Worm (Caenorhabditis elegans) whole organism, L2 larva: Measurements from ENCODE around the gene Y32G9A.5.

Experiments
- C34F6.9 ChIP-seq: fragments of 150-350 bp; optimal IDR thresholded peaks from 2 replicates; lab custom pipeline; 2014; ENCODE audit warnings: missing biosample characterization, missing genetic modification characterization
- F13H6.1 ChIP-seq: sonication (generic microtip); optimal IDR thresholded peaks from 2 replicates; lab custom pipeline; 2016; ENCODE audit warnings: missing genetic modification characterization, missing compliant biosample characterization
- R02D3.7 ChIP-seq: fragments of 150-350 bp; optimal IDR thresholded peaks from 2 replicates; lab custom pipeline; 2014; ENCODE audit warnings: missing biosample characterization, missing genetic modification characterization
- Y55F3AM.14 ChIP-seq: fragments of 200-800 bp; sonication (Bioruptor generic); optimal IDR thresholded peaks from 2 replicates; lab custom pipeline; 2018; ENCODE audit warnings: mild to moderate bottlenecking, missing genetic modification characterization, missing compliant biosample characterization
- ZK546.5 ChIP-seq: sonication (generic microtip); optimal IDR thresholded peaks from 2 replicates; lab custom pipeline; 2017; ENCODE audit warnings: missing biosample characterization, missing genetic modification characterization
- alr-1 ChIP-seq: fragments of 150-350 bp; optimal IDR thresholded peaks from 2 replicates; lab custom pipeline; 2014; ENCODE audit warnings: missing biosample characterization, missing genetic modification characterization
- aly-2 ChIP-seq: fragments of 150-350 bp; optimal IDR thresholded peaks from 2 replicates; lab custom pipeline; 2014; ENCODE audit warnings: missing biosample characterization, missing genetic modification characterization
- ama-1 ChIP-seq: fragments of 150-350 bp; optimal IDR thresholded peaks from 2 replicates; lab custom pipeline; 2018; ENCODE audit warnings: inconsistent platforms
- blmp-1 ChIP-seq: sonication (generic microtip); optimal IDR thresholded peaks from 2 replicates; lab custom pipeline; 2017; ENCODE audit warnings: missing genetic modification characterization, mild to moderate bottlenecking, missing compliant biosample characterization, antibody characterized with exemption, moderate library complexity; ENCODE audit not compliant: insufficient read depth
- ceh-16 ChIP-seq: fragments of 150-350 bp; optimal IDR thresholded peaks from 2 replicates; lab custom pipeline; 2014; ENCODE audit warnings: missing biosample characterization, missing genetic modification characterization
- ceh-82 ChIP-seq: fragments of 150-350 bp; optimal IDR thresholded peaks from 2 replicates; lab custom pipeline; 2014; ENCODE audit warnings: missing biosample characterization, missing genetic modification characterization
- crh-2 ChIP-seq: sonication (generic microtip); optimal IDR thresholded peaks from 2 replicates; lab custom pipeline; 2017; ENCODE audit warnings: missing biosample characterization, missing genetic modification characterization
- egl-27 ChIP-seq: sonication (generic microtip); optimal IDR thresholded peaks from 3 replicates; lab custom pipeline; 2017; ENCODE audit warnings: missing biosample characterization, missing genetic modification reagents, missing genetic modification characterization
- elt-1 ChIP-seq: fragments of 150-350 bp; optimal IDR thresholded peaks from 2 replicates; lab custom pipeline; 2014; ENCODE audit warnings: missing biosample characterization, missing genetic modification characterization
- elt-3 ChIP-seq: sonication (generic microtip); optimal IDR thresholded peaks from 2 replicates; lab custom pipeline; 2017; ENCODE audit warnings: missing biosample characterization, missing genetic modification characterization
- fos-1 ChIP-seq: fragments of 150-350 bp; optimal IDR thresholded peaks from 2 replicates; lab custom pipeline; 2014; ENCODE audit warnings: missing biosample characterization, missing genetic modification characterization
- gmeb-1 ChIP-seq: fragments of 150-350 bp; optimal IDR thresholded peaks from 2 replicates; lab custom pipeline; 2014; ENCODE audit warnings: missing biosample characterization, missing genetic modification characterization
- lin-11 ChIP-seq: fragments of 150-350 bp; sonication (generic microtip); optimal IDR thresholded peaks from 2 replicates; lab custom pipeline; 2014; ENCODE audit warnings: missing biosample characterization, missing genetic modification characterization, inconsistent platforms, mixed read lengths
- lin-39 ChIP-seq: fragments of 150-350 bp; optimal IDR thresholded peaks from 2 replicates; lab custom pipeline; 2014; ENCODE audit warnings: missing biosample characterization, missing genetic modification reagents, missing genetic modification characterization
- lsy-2 ChIP-seq, 2 experiments: fragments of 150-350 bp in 1 of 2; sonication (generic microtip) in 1 of 2; optimal IDR thresholded peaks; 2 replicates each; lab custom pipeline; 2014 to 2017; ENCODE audit warnings: missing biosample characterization in 2 of 2, missing genetic modification characterization in 2 of 2
- mbf-1 ChIP-seq: sonication (generic microtip); optimal IDR thresholded peaks from 2 replicates; lab custom pipeline; 2017; ENCODE audit warnings: missing biosample characterization, missing genetic modification characterization
- mdl-1 ChIP-seq, 2 experiments: fragments of 150-350 bp in 1 of 2; sonication (generic microtip) in 1 of 2; optimal IDR thresholded peaks; 2 replicates each; lab custom pipeline; 2017; ENCODE audit warnings: missing biosample characterization in 2 of 2, missing genetic modification characterization in 2 of 2
- nhr-10 ChIP-seq: sonication (generic microtip); optimal IDR thresholded peaks from 2 replicates; lab custom pipeline; 2017; ENCODE audit warnings: missing biosample characterization, missing genetic modification characterization
- nhr-12 ChIP-seq: fragments of 150-350 bp; optimal IDR thresholded peaks from 2 replicates; lab custom pipeline; 2014; ENCODE audit warnings: missing biosample characterization, missing genetic modification characterization
- nhr-129 ChIP-seq: fragments of 150-350 bp; optimal IDR thresholded peaks from 2 replicates; lab custom pipeline; 2014; ENCODE audit warnings: missing biosample characterization, missing genetic modification characterization
- nhr-21 ChIP-seq: fragments of 150-350 bp; optimal IDR thresholded peaks from 2 replicates; lab custom pipeline; 2014; ENCODE audit warnings: missing biosample characterization, missing genetic modification characterization
- nhr-23 ChIP-seq: fragments of 150-350 bp; optimal IDR thresholded peaks from 2 replicates; lab custom pipeline; 2014; ENCODE audit warnings: missing biosample characterization, missing genetic modification reagents, missing genetic modification characterization
- nhr-25 ChIP-seq: fragments of 150-350 bp; sonication (generic microtip); optimal IDR thresholded peaks from 3 replicates; lab custom pipeline; 2014; ENCODE audit warnings: missing biosample characterization, missing genetic modification characterization
- nhr-6 ChIP-seq: fragments of 150-350 bp; optimal IDR thresholded peaks from 2 replicates; lab custom pipeline; 2014; ENCODE audit warnings: missing biosample characterization, missing genetic modification characterization
- nhr-77 ChIP-seq: fragments of 150-350 bp; optimal IDR thresholded peaks from 2 replicates; lab custom pipeline; 2014; ENCODE audit warnings: missing biosample characterization, missing genetic modification characterization
- sma-3 ChIP-seq: sonication (generic microtip); optimal IDR thresholded peaks from 2 replicates; lab custom pipeline; 2016; ENCODE audit warnings: missing genetic modification reagents, missing genetic modification characterization, missing compliant biosample characterization
- sma-9 ChIP-seq, 2 experiments: fragments of 150-350 bp in 1 of 2; sonication (generic microtip) in 1 of 2; optimal IDR thresholded peaks; 2 replicates each; lab custom pipeline; 2014 to 2016; ENCODE audit warnings: missing genetic modification characterization in 2 of 2, mild to moderate bottlenecking in 1 of 2, missing biosample characterization in 1 of 2, missing compliant biosample characterization in 1 of 2, missing genetic modification reagents in 1 of 2, moderate library complexity in 1 of 2
- unc-39 ChIP-seq: fragments of 150-350 bp; optimal IDR thresholded peaks from 2 replicates; lab custom pipeline; 2014; ENCODE audit warnings: missing biosample characterization, missing genetic modification characterization
- unc-55 ChIP-seq: fragments of 150-350 bp; sonication (generic microtip); optimal IDR thresholded peaks from 3 replicates; lab custom pipeline; 2014; ENCODE audit warnings: missing biosample characterization, missing genetic modification reagents, missing genetic modification characterization
- unc-62 ChIP-seq: fragments of 150-350 bp; optimal IDR thresholded peaks from 2 replicates; lab custom pipeline; 2014; ENCODE audit warnings: missing biosample characterization, missing genetic modification reagents, missing genetic modification characterization
- zag-1 ChIP-seq: fragments of 150-350 bp; optimal IDR thresholded peaks from 2 replicates; lab custom pipeline; 2014; ENCODE audit warnings: missing biosample characterization, missing genetic modification characterization
- ztf-11 ChIP-seq: sonication (generic microtip); optimal IDR thresholded peaks from 2 replicates; lab custom pipeline; 2017; ENCODE audit warnings: missing biosample characterization, missing genetic modification characterization
- ztf-4 ChIP-seq: fragments of 150-350 bp; optimal IDR thresholded peaks from 2 replicates; lab custom pipeline; 2014; ENCODE audit warnings: missing biosample characterization, missing genetic modification characterization

Gene Y32G9A.5

DNA sequence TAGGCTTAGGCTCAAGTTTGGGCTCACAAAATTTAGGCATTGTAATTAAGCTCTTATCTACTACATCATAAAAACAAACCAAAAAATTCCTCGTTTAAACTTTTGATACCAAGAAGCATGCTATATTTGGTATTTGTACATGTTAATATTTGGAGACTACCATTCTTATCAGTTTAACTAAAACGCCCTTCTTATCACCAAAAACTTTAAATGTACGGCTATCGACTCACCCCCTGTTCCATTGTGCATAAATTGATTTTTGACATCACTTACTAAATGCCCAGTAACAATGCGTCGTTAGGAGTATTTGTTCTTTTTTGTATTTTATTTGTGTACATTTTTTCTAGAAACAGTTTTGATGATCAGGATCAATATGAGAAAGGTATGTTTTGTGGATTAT is 19.6 kb downstream of the Y32G9A.5 start, which contains the start of gene T06A1.5:
Gene T06A1.5 (plus strand): TSS at position 209 of the 400 bp plus-strand sequence.
- TF ChIP-seq R02D3.7 (tag; lab: Kevin White, UChicago) (no peak), fos-1 (tag; lab: Kevin White, UChicago) (peak; percentile 84), sma-9 (GFP tag; optimal IDR thresholded peaks at IDR 0.05; lab: Kevin White, UChicago) (peak; percentile 45), sma-9 (tag; optimal IDR thresholded peaks at IDR 0.05; lab: Kevin White, UChicago) (no peak)

DNA sequence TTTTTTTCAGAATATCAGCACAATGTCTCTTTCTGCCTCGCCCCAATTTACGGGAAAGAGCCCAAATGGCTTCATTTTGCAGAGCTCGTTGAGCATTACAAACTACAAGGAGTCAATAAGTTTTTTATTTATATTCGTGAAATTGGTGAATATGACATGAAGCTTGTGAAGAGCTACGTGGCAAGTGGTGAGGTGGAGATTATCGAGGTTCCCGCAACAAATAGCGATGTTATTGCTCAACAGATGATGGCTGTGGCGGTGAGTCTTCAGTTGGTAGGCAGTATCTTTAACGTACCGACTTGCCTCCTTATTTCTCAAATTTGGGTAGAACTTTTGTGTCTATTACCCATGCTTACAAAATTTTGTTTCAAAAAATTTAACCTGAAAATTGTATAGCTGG is 21.0 kb downstream of the Y32G9A.5 start:
- TF ChIP-seq nhr-6 (no peak), elt-3 (tag; lab: Kevin White, UChicago) (no peak), nhr-23 (tag; lab: Kevin White, UChicago) (no peak), fos-1 (tag; lab: Kevin White, UChicago) (no peak), ztf-4 (tag; lab: Kevin White, UChicago) (no peak), nhr-10 (tag; lab: Kevin White, UChicago) (no peak), nhr-129 (no peak)
- TF ChIP-seq, all 48 proteins: peak for 0

DNA sequence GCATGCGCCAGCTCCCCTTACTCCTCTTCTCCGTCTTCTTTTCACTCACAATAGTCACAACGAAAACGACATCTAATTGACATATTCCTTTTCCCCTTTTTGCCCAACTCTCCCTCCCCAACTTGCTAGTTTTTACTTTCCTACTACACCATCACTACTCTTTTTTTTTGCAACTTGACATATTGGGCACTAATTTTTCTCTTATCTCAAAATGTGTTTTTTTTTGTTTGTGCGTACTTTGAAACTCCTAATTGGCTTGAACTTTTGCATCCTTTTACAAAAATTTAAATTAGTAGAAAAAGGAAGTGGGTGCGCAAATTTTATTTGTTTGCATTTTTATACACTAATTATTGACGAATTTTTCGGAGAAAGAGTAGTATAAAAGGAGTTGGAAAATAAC is 28.0 kb downstream of the Y32G9A.5 start:
- no peak for TF ChIP-seq mdl-1 (tag; optimal IDR thresholded peaks at IDR 0.05; lab: Kevin White, UChicago)
- TF ChIP-seq unc-55 (GFP tag; lab: Kevin White, UChicago): no peak
- no peak for TF ChIP-seq unc-62 (GFP tag; lab: Kevin White, UChicago)
- TF ChIP-seq nhr-25 (tag; lab: Kevin White, UChicago): no peak
- TF ChIP-seq nhr-21: no peak
- no peak for TF ChIP-seq aly-2 (tag; lab: Kevin White, UChicago)
- TF ChIP-seq fos-1 (tag; lab: Kevin White, UChicago): no peak
- no peak for TF ChIP-seq nhr-77 (tag; lab: Kevin White, UChicago)
- no peak for TF ChIP-seq unc-39 (tag; lab: Kevin White, UChicago)
- TF ChIP-seq lsy-2 (tag; optimal IDR thresholded peaks at IDR 0.05; lab: Kevin White, UChicago): no peak
- TF ChIP-seq Y55F3AM.14 (GFP tag; lab: Kevin White, UChicago): no peak
- no peak for TF ChIP-seq sma-3 (GFP tag; lab: Kevin White, UChicago)
- TF ChIP-seq elt-3 (tag; lab: Kevin White, UChicago): no peak

DNA sequence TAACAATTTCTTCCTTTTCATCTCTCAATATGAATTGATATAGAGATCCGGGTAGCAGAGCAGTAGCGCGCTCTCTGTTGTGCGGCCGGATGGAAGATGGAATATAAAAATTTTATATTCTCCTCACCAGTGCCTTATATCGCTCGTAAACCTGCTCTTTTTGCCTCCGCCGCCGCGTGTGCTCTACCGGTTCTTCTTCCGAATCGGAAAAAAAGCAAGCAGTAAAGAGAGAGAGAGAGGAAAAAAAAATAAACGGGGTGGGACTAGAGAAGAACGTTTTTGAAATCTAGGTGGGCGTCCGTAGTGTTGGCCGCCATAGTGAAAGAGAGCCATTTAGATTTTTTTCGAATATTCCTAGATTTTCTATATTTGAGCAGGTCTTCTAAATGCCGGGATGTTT is 30.5 kb downstream of the Y32G9A.5 start, which contains the start of gene glb-25:
Gene glb-25 (plus strand): TSS at position 301 of the 400 bp plus-strand sequence.
- TF ChIP-seq sma-3 (GFP tag; lab: Kevin White, UChicago): no peak
- TF ChIP-seq unc-62 (GFP tag; lab: Kevin White, UChicago): no peak
- TF ChIP-seq, all 48 proteins: peak for 0

DNA sequence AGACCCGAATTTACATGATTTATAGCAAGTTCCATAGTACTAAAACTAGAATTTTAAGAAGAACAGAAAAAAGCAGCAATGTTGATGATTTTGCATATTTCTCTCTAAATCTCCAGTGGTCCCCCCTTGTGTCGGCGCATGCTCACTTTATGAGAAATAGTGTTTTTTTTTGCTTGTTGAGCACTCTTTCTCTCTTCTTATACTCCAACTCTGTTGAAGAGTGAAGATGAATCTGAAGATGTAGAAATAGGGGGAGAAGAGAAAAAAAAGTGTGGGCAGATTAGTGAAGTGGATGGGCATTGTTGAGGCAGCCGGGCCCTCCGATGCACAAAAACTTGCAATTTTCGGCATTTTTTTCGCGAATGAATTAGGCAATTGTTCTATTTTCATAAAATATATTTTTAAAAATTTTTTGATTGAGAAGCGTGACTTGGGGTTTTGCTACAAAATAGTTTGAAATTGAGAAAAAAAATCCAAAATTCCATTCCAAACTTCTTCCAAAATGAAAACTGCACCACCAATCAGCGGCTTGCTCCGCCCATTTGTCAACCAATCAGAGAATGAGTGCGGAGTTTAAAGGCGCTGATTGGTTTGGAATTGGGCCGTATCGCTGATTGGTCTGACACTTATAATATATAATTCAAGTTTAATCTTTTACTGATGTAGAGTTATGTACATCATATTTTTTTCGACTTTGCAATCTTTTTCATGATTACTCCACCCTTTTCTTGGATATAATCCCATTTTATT is 33.2 kb downstream of the Y32G9A.5 start:
- peak; percentile 21 for TF ChIP-seq unc-55 (GFP tag; lab: Kevin White, UChicago)
- TF ChIP-seq elt-3 (tag; lab: Kevin White, UChicago): no peak
- no peak for TF ChIP-seq nhr-77 (tag; lab: Kevin White, UChicago)
- TF ChIP-seq nhr-6: no peak
- peak; percentile 10 for TF ChIP-seq C34F6.9 (tag; lab: Kevin White, UChicago)

DNA sequence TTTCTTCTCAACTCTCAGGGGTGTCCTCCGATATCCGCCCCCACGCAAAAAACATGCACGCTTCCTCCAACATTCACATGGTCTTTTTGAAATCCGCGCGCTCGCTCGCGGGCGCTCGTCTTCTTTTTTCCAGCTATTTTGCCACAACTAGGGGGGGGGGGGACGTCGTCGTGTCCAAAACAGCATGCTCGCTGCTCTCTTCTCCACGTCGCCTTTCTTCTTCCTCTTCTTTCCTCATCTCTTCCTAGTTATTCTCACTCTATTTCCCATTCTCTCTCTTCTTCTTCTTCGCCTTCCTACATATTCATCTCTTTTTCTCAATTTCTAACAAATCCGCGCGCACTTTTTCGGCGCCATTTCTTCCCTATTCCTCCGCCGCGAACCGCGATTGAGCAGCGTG is 36.0 kb downstream of the Y32G9A.5 start:
- TF ChIP-seq nhr-12 (no peak), fos-1 (tag; lab: Kevin White, UChicago) (no peak), lin-39 (tag; lab: Kevin White, UChicago) (no peak), alr-1 (tag; lab: Kevin White, UChicago) (no peak), F13H6.1 (peak; percentile 69), ama-1 (lab: Kevin White, UChicago) (no peak), R02D3.7 (tag; lab: Kevin White, UChicago) (no peak), lin-11 (tag; lab: Kevin White, UChicago) (peak; percentile 52), crh-2 (tag; lab: Kevin White, UChicago) (peak; percentile 46), nhr-77 (tag; lab: Kevin White, UChicago) (no peak), ceh-16 (tag; lab: Kevin White, UChicago) (no peak), C34F6.9 (tag; lab: Kevin White, UChicago) (peak; percentile 55), nhr-10 (tag; lab: Kevin White, UChicago) (no peak), elt-1 (tag; lab: Kevin White, UChicago) (no peak), egl-27 (tag; lab: Kevin White, UChicago) (no peak), ZK546.5 (tag; lab: Kevin White, UChicago) (no peak), blmp-1 (tag; lab: Kevin White, UChicago) (no peak), ztf-4 (tag; lab: Kevin White, UChicago) (no peak), nhr-129 (peak; percentile 28), sma-9 (GFP tag; optimal IDR thresholded peaks at IDR 0.05; lab: Kevin White, UChicago) (peak; percentile 62), sma-9 (tag; optimal IDR thresholded peaks at IDR 0.05; lab: Kevin White, UChicago) (no peak), mdl-1 (tag; optimal IDR thresholded peaks at IDR 0.05; lab: Kevin White, UChicago) (peak in 1 of 2 experiments; percentile 62), lsy-2 (tag; optimal IDR thresholded peaks at IDR 0.05; lab: Kevin White, UChicago) (peak in 1 of 2 experiments; percentile 34), elt-3 (tag; lab: Kevin White, UChicago) (no peak), nhr-23 (tag; lab: Kevin White, UChicago) (no peak), zag-1 (tag; lab: Kevin White, UChicago) (peak; percentile 38), mbf-1 (tag; lab: Kevin White, UChicago) (no peak), ceh-82 (tag; lab: Kevin White, UChicago) (no peak), unc-62 (GFP tag; lab: Kevin White, UChicago) (no peak), gmeb-1 (tag; lab: Kevin White, UChicago) (no peak), ztf-11 (tag; lab: Kevin White, UChicago) (no peak)
